Worm (Caenorhabditis elegans): ENCODE data around the gene prx-19.

Gene prx-19

ce11 chrIII:8794793-8795192, 14.3 kb downstream of the prx-19 start:
- TF ChIP-seq zag-1 (tag; optimal IDR thresholded peaks at IDR 0.05) (no peak), lin-39 (tag; optimal IDR thresholded peaks at IDR 0.05) (no peak), alr-1 (tag; optimal IDR thresholded peaks at IDR 0.05) (no peak), gmeb-1 (tag; optimal IDR thresholded peaks at IDR 0.05) (peak; percentile 70), lsy-2 (tag; optimal IDR thresholded peaks at IDR 0.05) (peak; percentile 13 to 77), snpc-4 (tag; optimal IDR thresholded peaks at IDR 0.05) (no peak), crh-2 (tag; optimal IDR thresholded peaks at IDR 0.05) (peak; percentile 35), nhr-21 (tag; optimal IDR thresholded peaks at IDR 0.05) (peak; percentile 45), Y55F3AM.14 (GFP tag; optimal IDR thresholded peaks at IDR 0.05) (peak; percentile 6), lin-11 (tag; optimal IDR thresholded peaks at IDR 0.05) (peak; percentile 37), nhr-77 (tag; optimal IDR thresholded peaks at IDR 0.05) (no peak), blmp-1 (tag; optimal IDR thresholded peaks at IDR 0.05; ENCODE audit: insufficient read depth) (peak; percentile 92), nhr-12 (tag; optimal IDR thresholded peaks at IDR 0.05) (no peak), R02D3.7 (tag; optimal IDR thresholded peaks at IDR 0.05) (no peak), elt-1 (tag; optimal IDR thresholded peaks at IDR 0.05) (no peak), unc-39 (tag; optimal IDR thresholded peaks at IDR 0.05) (no peak), unc-55 (GFP tag; optimal IDR thresholded peaks at IDR 0.05) (no peak), ama-1 (optimal IDR thresholded peaks at IDR 0.05) (no peak), C34F6.9 (tag; optimal IDR thresholded peaks at IDR 0.05) (no peak), nhr-6 (tag; optimal IDR thresholded peaks at IDR 0.05) (no peak), sem-4 (tag; optimal IDR thresholded peaks at IDR 0.05) (peak; percentile 86), F13H6.1 (tag; optimal IDR thresholded peaks at IDR 0.05) (peak; percentile 93), ceh-16 (tag; optimal IDR thresholded peaks at IDR 0.05) (peak; percentile 91), mbf-1 (tag; optimal IDR thresholded peaks at IDR 0.05) (no peak), nhr-129 (tag; optimal IDR thresholded peaks at IDR 0.05) (peak; percentile 85), nhr-25 (tag; optimal IDR thresholded peaks at IDR 0.05) (peak; percentile 79), mab-5 (tag; optimal IDR thresholded peaks at IDR 0.05) (no peak), mdl-1 (tag; optimal IDR thresholded peaks at IDR 0.05) (peak; percentile 67 to 70), ztf-1 (GFP tag; conservative IDR thresholded peaks at IDR 0.05) (no peak), nhr-10 (tag; optimal IDR thresholded peaks at IDR 0.05) (no peak), aly-2 (tag; optimal IDR thresholded peaks at IDR 0.05) (no peak), unc-62 (GFP tag; optimal IDR thresholded peaks at IDR 0.05) (no peak), ztf-4 (tag; optimal IDR thresholded peaks at IDR 0.05) (peak; percentile 11), nhr-11 (tag; optimal IDR thresholded peaks at IDR 0.05) (no peak), skn-1 (tag; optimal IDR thresholded peaks at IDR 0.05) (no peak), ZK546.5 (tag; optimal IDR thresholded peaks at IDR 0.05) (no peak), egl-27 (tag; optimal IDR thresholded peaks at IDR 0.05) (peak; percentile 74), peb-1 (tag; optimal IDR thresholded peaks at IDR 0.05) (peak; percentile 45), sma-9 (GFP tag; optimal IDR thresholded peaks at IDR 0.05) (peak; percentile 91), sma-9 (tag; optimal IDR thresholded peaks at IDR 0.05) (no peak), nhr-23 (tag; optimal IDR thresholded peaks at IDR 0.05) (no peak), fos-1 (tag; optimal IDR thresholded peaks at IDR 0.05) (peak; percentile 80), ceh-82 (tag; optimal IDR thresholded peaks at IDR 0.05) (no peak), lin-13 (GFP tag; optimal IDR thresholded peaks at IDR 0.05) (peak; percentile 64), elt-3 (tag; optimal IDR thresholded peaks at IDR 0.05) (no peak), sma-3 (GFP tag; optimal IDR thresholded peaks at IDR 0.05) (peak; percentile 77), nhr-237 (tag; optimal IDR thresholded peaks at IDR 0.05) (no peak), dmd-4 (tag; optimal IDR thresholded peaks at IDR 0.05) (no peak), ztf-11 (tag; optimal IDR thresholded peaks at IDR 0.05) (no peak)

Data from whole organism, L2 larva.